Worm (Caenorhabditis elegans) whole organism, L4 larva: ENCODE data around the gene srz-95.
A peak's percentile ranks its signal among the peaks of the same experiment; 100 is the strongest.

Experiments
- F37D6.2 ChIP-seq: sonication (generic microtip); optimal IDR thresholded peaks from 2 replicates; lab custom pipeline; 2016; ENCODE audit warnings: mild to moderate bottlenecking, missing genetic modification characterization, missing compliant biosample characterization
- F44E2.7 ChIP-seq: fragments of 200-800 bp; sonication (Bioruptor generic); IDR thresholded peaks from 2 replicates; pipeline ENCODE4 v2.1.2; 2022; ENCODE audit warnings: missing genetic modification characterization, missing compliant biosample characterization
- F49E8.2 ChIP-seq: sonication (generic microtip); optimal IDR thresholded peaks from 2 replicates; lab custom pipeline; 2016; ENCODE audit warnings: missing compliant biosample characterization, mild to moderate bottlenecking, missing genetic modification characterization, borderline replicate concordance
- R02D3.7 ChIP-seq: fragments of 150-350 bp; sonication (generic microtip); optimal IDR thresholded peaks from 3 replicates; lab custom pipeline; 2014; ENCODE audit warnings: missing biosample characterization, missing genetic modification characterization
- T26A8.4 ChIP-seq: fragments of 200-800 bp; sonication (Bioruptor generic); IDR thresholded peaks from 2 replicates; pipeline ENCODE4 v1.3.6; 2022; ENCODE audit warnings: missing genetic modification characterization, missing compliant biosample characterization
- Y105C5A.15 ChIP-seq: fragments of 200-800 bp; sonication (Bioruptor generic); IDR thresholded peaks from 2 replicates; pipeline ENCODE4 v1.3.6; 2022; ENCODE audit warnings: missing genetic modification characterization, missing compliant biosample characterization
- Y5F2A.4 ChIP-seq: fragments of 200-800 bp; sonication (Bioruptor generic); optimal IDR thresholded peaks from 2 replicates; lab custom pipeline; 2018; ENCODE audit warnings: mild to moderate bottlenecking, missing genetic modification characterization, missing compliant biosample characterization
- Y75B8A.6 ChIP-seq: fragments of 200-800 bp; sonication (Bioruptor generic); IDR thresholded peaks from 2 replicates; pipeline ENCODE4 v1.3.6; 2022; ENCODE audit warnings: missing genetic modification reagents, missing genetic modification characterization, missing compliant biosample characterization
- ZK546.5 ChIP-seq, 2 experiments: sonication (generic microtip); optimal IDR thresholded peaks; 2 replicates each; lab custom pipeline; 2017; ENCODE audit warnings: missing biosample characterization in 2 of 2, missing genetic modification characterization in 2 of 2
- aly-2 ChIP-seq: sonication (generic microtip); optimal IDR thresholded peaks from 2 replicates; lab custom pipeline; 2018; ENCODE audit warnings: missing biosample characterization, missing genetic modification characterization
- attf-4 ChIP-seq: sonication (generic microtip); optimal IDR thresholded peaks from 3 replicates; lab custom pipeline; 2017; ENCODE audit warnings: missing biosample characterization, missing genetic modification characterization
- ceh-20 ChIP-seq: fragments of 200-800 bp; sonication (Bioruptor generic); IDR thresholded peaks from 2 replicates; pipeline ENCODE4 v1.3.6; 2022; ENCODE audit warnings: missing genetic modification reagents, missing genetic modification characterization, missing compliant biosample characterization
- ceh-32 ChIP-seq: sonication (generic microtip); optimal IDR thresholded peaks from 2 replicates; lab custom pipeline; 2016; ENCODE audit warnings: mild to moderate bottlenecking, missing genetic modification characterization, missing compliant biosample characterization; ENCODE audit not compliant: poor library complexity
- ceh-44 ChIP-seq: fragments of 200-800 bp; sonication (Bioruptor generic); IDR thresholded peaks from 2 replicates; pipeline ENCODE4 v1.3.6; 2022; ENCODE audit warnings: missing genetic modification reagents, missing genetic modification characterization, missing compliant biosample characterization
- cey-2 ChIP-seq: sonication (generic microtip); optimal IDR thresholded peaks from 3 replicates; lab custom pipeline; 2017; ENCODE audit warnings: missing genetic modification characterization, mild to moderate bottlenecking, missing compliant biosample characterization, antibody characterized with exemption, borderline replicate concordance; ENCODE audit not compliant: insufficient read depth
- ctbp-1 ChIP-seq: fragments of 200-800 bp; sonication (Bioruptor generic); IDR thresholded peaks from 2 replicates; pipeline ENCODE4 v1.3.6; 2022; ENCODE audit warnings: missing genetic modification reagents, missing genetic modification characterization, missing compliant biosample characterization
- daf-16 ChIP-seq, 3 experiments: sonication (generic microtip); optimal IDR thresholded peaks; 2 replicates each; lab custom pipeline; 2016 to 2017; ENCODE audit warnings: missing genetic modification characterization in 3 of 3, missing genetic modification reagents in 3 of 3, mild to moderate bottlenecking in 2 of 3, missing compliant biosample characterization in 2 of 3, missing biosample characterization in 1 of 3, moderate library complexity in 1 of 3
- daf-19 ChIP-seq: fragments of 200-800 bp; sonication (Bioruptor generic); conservative IDR thresholded peaks from 2 replicates; pipeline ENCODE4 v1.3.6; 2022; ENCODE audit warnings: missing genetic modification characterization, missing compliant biosample characterization
- egl-27 ChIP-seq: sonication (generic microtip); optimal IDR thresholded peaks from 3 replicates; lab custom pipeline; 2017; ENCODE audit warnings: missing biosample characterization, missing genetic modification reagents, missing genetic modification characterization
- fkh-10 ChIP-seq: fragments of 150-350 bp; optimal IDR thresholded peaks from 2 replicates; lab custom pipeline; 2014; ENCODE audit warnings: missing biosample characterization, missing genetic modification reagents, missing genetic modification characterization
- hlh-30 ChIP-seq: sonication (generic microtip); optimal IDR thresholded peaks from 2 replicates; lab custom pipeline; 2017; ENCODE audit warnings: antibody characterized with exemption, mild to moderate bottlenecking, missing genetic modification characterization, missing compliant biosample characterization; ENCODE audit not compliant: insufficient read depth
- lim-7 ChIP-seq: fragments of 200-800 bp; sonication (Bioruptor generic); IDR thresholded peaks from 2 replicates; pipeline ENCODE4 v1.3.6; 2022; ENCODE audit warnings: missing genetic modification characterization, missing compliant biosample characterization
- lin-1 ChIP-seq: fragments of 200-800 bp; sonication (Bioruptor generic); IDR thresholded peaks from 2 replicates; pipeline ENCODE4 v1.3.6; 2022; ENCODE audit warnings: missing genetic modification reagents, missing genetic modification characterization, missing compliant biosample characterization
- lin-15B ChIP-seq: fragments of 150-350 bp; sonication (generic microtip); optimal IDR thresholded peaks from 3 replicates; lab custom pipeline; 2014; ENCODE audit warnings: missing biosample characterization, missing genetic modification characterization
- lin-29 ChIP-seq: fragments of 200-800 bp; sonication (Bioruptor generic); IDR thresholded peaks from 2 replicates; pipeline ENCODE4 v1.3.6; 2022; ENCODE audit warnings: missing genetic modification reagents, missing genetic modification characterization, missing compliant biosample characterization
- lin-39 ChIP-seq: fragments of 150-350 bp; optimal IDR thresholded peaks from 2 replicates; lab custom pipeline; 2014; ENCODE audit warnings: missing biosample characterization, missing genetic modification reagents, missing genetic modification characterization
- mdl-1 ChIP-seq, 2 experiments: fragments of 150-350 bp in 1 of 2; sonication (generic microtip) in 1 of 2; optimal IDR thresholded peaks; 2 replicates each; lab custom pipeline; 2014 to 2017; ENCODE audit warnings: missing biosample characterization in 2 of 2, missing genetic modification characterization in 2 of 2
- nhr-10 ChIP-seq: fragments of 150-350 bp; optimal IDR thresholded peaks from 2 replicates; lab custom pipeline; 2014; ENCODE audit warnings: missing biosample characterization, missing genetic modification characterization
- nhr-102 ChIP-seq: sonication (generic microtip); optimal IDR thresholded peaks from 2 replicates; lab custom pipeline; 2016; ENCODE audit warnings: mild to moderate bottlenecking, missing genetic modification characterization, moderate library complexity, missing compliant biosample characterization
- nhr-25 ChIP-seq: sonication (generic microtip); optimal IDR thresholded peaks from 2 replicates; lab custom pipeline; 2017; ENCODE audit warnings: missing genetic modification characterization, mild to moderate bottlenecking, missing compliant biosample characterization, antibody characterized with exemption, moderate library complexity, borderline replicate concordance; ENCODE audit not compliant: insufficient read depth
- nhr-41 ChIP-seq: fragments of 200-800 bp; sonication (Bioruptor generic); IDR thresholded peaks from 2 replicates; pipeline ENCODE4 v1.3.6; 2022; ENCODE audit warnings: missing genetic modification reagents, missing genetic modification characterization, missing compliant biosample characterization
- nhr-6 ChIP-seq: fragments of 150-350 bp; optimal IDR thresholded peaks from 2 replicates; lab custom pipeline; 2014; ENCODE audit warnings: missing biosample characterization, missing genetic modification characterization
- pha-4 ChIP-seq, 2 experiments: fragments of 150-350 bp in 1 of 2; fragments of 200-800 bp in 1 of 2; sonication (Bioruptor generic) in 1 of 2; IDR thresholded peaks in 1 of 2; optimal IDR thresholded peaks in 1 of 2; 2 replicates each; pipeline versions ENCODE4 v1.3.6 to Lab custom; 2014 to 2022; ENCODE audit warnings: missing genetic modification characterization in 2 of 2, missing genetic modification reagents in 2 of 2, missing biosample characterization in 1 of 2, missing compliant biosample characterization in 1 of 2
- pqm-1 ChIP-seq: sonication (generic microtip); optimal IDR thresholded peaks from 2 replicates; lab custom pipeline; 2017; ENCODE audit warnings: missing biosample characterization, missing genetic modification characterization
- rbr-2 ChIP-seq: sonication (generic microtip); optimal IDR thresholded peaks from 2 replicates; lab custom pipeline; 2016; ENCODE audit warnings: missing genotype, missing genetic modification characterization, missing compliant biosample characterization
- saeg-2 ChIP-seq: fragments of 200-800 bp; sonication (Bioruptor generic); IDR thresholded peaks from 2 replicates; pipeline ENCODE4 v1.3.6; 2022; ENCODE audit warnings: missing genetic modification reagents, missing genetic modification characterization, missing compliant biosample characterization
- unc-39 ChIP-seq: sonication (generic microtip); optimal IDR thresholded peaks from 2 replicates; lab custom pipeline; 2017; ENCODE audit warnings: missing biosample characterization, missing genetic modification characterization
- unc-62 ChIP-seq, 3 experiments: fragments of 150-350 bp in 1 of 3; sonication (generic microtip); optimal IDR thresholded peaks in 2 of 3; peaks in 1 of 3; 1 replicate in 1 of 3; 2 replicates in 2 of 3; lab custom pipeline; 2014 to 2017; ENCODE audit warnings: missing biosample characterization in 3 of 3, missing genetic modification characterization in 3 of 3, missing genetic modification reagents in 3 of 3, missing genotype in 1 of 3
- vab-7 ChIP-seq: fragments of 200-800 bp; sonication (Bioruptor generic); IDR thresholded peaks from 2 replicates; pipeline ENCODE4 v1.3.6; 2022; ENCODE audit warnings: missing genetic modification reagents, missing genetic modification characterization, missing compliant biosample characterization
- zag-1 ChIP-seq: fragments of 150-350 bp; optimal IDR thresholded peaks from 2 replicates; lab custom pipeline; 2014; ENCODE audit warnings: missing biosample characterization, missing genetic modification characterization
- zfp-3 ChIP-seq: fragments of 200-800 bp; sonication (Bioruptor generic); conservative IDR thresholded peaks from 2 replicates; pipeline ENCODE4 v1.3.6; 2022; ENCODE audit warnings: missing genetic modification reagents, missing genetic modification characterization, missing compliant biosample characterization
- zip-2 ChIP-seq: fragments of 150-350 bp; optimal IDR thresholded peaks from 2 replicates; lab custom pipeline; 2014; ENCODE audit warnings: missing biosample characterization, missing genetic modification characterization
- ztf-11 ChIP-seq: fragments of 150-350 bp; optimal IDR thresholded peaks from 2 replicates; lab custom pipeline; 2014; ENCODE audit warnings: missing biosample characterization, missing genetic modification characterization

The srz-95 gene

ce11 chrV:16954766-16955165, 37.1 kb upstream of the srz-95 start, which contains the start of gene srh-206:
Gene srh-206 (minus strand): TSS chrV:16954866.
- TF ChIP-seq R02D3.7 (tag; lab: Kevin White, UChicago), result no peak
- no peak for TF ChIP-seq ctbp-1 (GFP tag; lab: Robert Waterston, UW)
- no peak for TF ChIP-seq ztf-11
- no peak for TF ChIP-seq daf-16 (GFP tag; optimal IDR thresholded peaks at IDR 0.05; lab: Kevin White, UChicago)
- TF ChIP-seq daf-16 (tag; optimal IDR thresholded peaks at IDR 0.05; lab: Kevin White, UChicago), result no peak
- no peak for TF ChIP-seq pqm-1 (tag; lab: Kevin White, UChicago)
- TF ChIP-seq nhr-6, result no peak
- TF ChIP-seq unc-39 (tag; lab: Kevin White, UChicago), result no peak
- TF ChIP-seq rbr-2 (tag; lab: Kevin White, UChicago), result no peak
- no peak for TF ChIP-seq T26A8.4
- no peak for TF ChIP-seq lin-39
- TF ChIP-seq nhr-41 (GFP tag; lab: Robert Waterston, UW), result no peak
- no peak for TF ChIP-seq zfp-3 (GFP tag; lab: Robert Waterston, UW)

DNA sequence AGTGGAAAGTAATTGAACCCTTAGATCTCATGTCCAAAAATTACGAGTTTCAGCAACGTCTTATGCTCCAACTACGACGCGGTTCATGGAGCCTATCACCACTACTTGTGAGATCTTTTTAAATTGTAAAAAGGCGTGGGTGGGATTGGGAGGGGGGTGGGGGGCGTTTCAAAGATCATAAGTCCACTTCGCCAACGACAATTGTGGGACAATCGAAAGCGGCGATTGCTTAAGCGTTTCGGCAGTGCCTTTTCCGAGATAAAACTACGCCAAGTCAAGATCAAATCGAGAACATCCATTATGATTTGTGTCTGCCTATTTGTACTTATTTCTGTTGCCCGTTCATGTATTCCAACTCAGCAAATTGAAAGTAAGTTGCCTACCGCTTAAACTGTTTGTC, 35.6 kb upstream of the srz-95 start, which contains the start of gene clec-239:
Gene clec-239 (plus strand): TSS at position 301 of the 400 bp plus-strand sequence.
- TF ChIP-seq hlh-30 (tag; lab: Kevin White, UChicago) (no peak), daf-19 (GFP tag; lab: Robert Waterston, UW) (no peak), lim-7 (no peak), Y105C5A.15 (GFP tag; lab: Robert Waterston, UW) (no peak)
- TF ChIP-seq, all 104 proteins: peak for 0

DNA sequence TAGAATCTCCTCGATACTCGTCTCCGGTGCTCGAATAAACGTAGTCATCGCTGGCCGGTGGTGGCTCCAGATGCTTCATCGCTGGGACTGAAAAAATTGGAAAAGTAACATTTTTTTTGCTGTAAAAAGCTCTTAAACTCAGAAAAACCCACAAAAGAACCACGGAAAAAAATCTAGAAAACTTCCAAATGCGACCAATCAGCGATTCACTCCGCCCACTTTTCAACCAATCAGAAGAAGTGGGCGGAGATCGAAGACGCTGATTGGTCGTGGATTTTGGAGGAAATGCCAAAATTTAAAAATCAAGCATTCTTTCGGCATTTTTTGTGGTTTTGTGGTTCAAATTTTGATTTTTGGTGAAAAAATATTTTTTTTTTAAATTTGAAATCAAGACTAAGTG, 32.9 kb upstream of the srz-95 start:
- TF ChIP-seq nhr-102 (tag; lab: Kevin White, UChicago), result no peak
- no peak for TF ChIP-seq ceh-44 (GFP tag; lab: Robert Waterston, UW)
- peak in 1 of 2 experiments; percentile 30 for TF ChIP-seq unc-62 (GFP tag; optimal IDR thresholded peaks at IDR 0.05 in 1 of 2; lab: Kevin White, UChicago)
- no peak for TF ChIP-seq unc-62 (tag; optimal IDR thresholded peaks at IDR 0.05; lab: Kevin White, UChicago)
- TF ChIP-seq zag-1 (tag; lab: Kevin White, UChicago), result no peak
- TF ChIP-seq Y5F2A.4 (GFP tag; lab: Kevin White, UChicago), result no peak
- TF ChIP-seq lin-29, result no peak
- no peak for TF ChIP-seq nhr-6

- no peak for TF ChIP-seq zip-2
- TF ChIP-seq ceh-20, result peak; percentile 90
- no peak for TF ChIP-seq ceh-32 (tag; lab: Kevin White, UChicago)
- TF ChIP-seq vab-7 (GFP tag; lab: Robert Waterston, UW), result peak; percentile 45; the same call in 1 of the 2 replicates
- peak; percentile 43; the same call in 1 of the 2 replicates for TF ChIP-seq pha-4 (GFP tag; IDR thresholded peaks at IDR 0.05; lab: Robert Waterston, UW)
- TF ChIP-seq pha-4 (tag; optimal IDR thresholded peaks at IDR 0.05; lab: Kevin White, UChicago), result peak; percentile 34
- peak; percentile 55 for TF ChIP-seq F37D6.2 (tag; lab: Kevin White, UChicago)
- TF ChIP-seq ZK546.5 (tag; optimal IDR thresholded peaks at IDR 0.05; lab: Kevin White, UChicago), result no peak
- no peak for TF ChIP-seq attf-4 (tag; lab: Kevin White, UChicago)
- peak; percentile 57; the same call in 1 of the 2 replicates for TF ChIP-seq lin-29
- no peak for TF ChIP-seq saeg-2 (GFP tag; lab: Robert Waterston, UW)
- no peak for TF ChIP-seq egl-27 (tag; lab: Kevin White, UChicago)
- no peak for TF ChIP-seq aly-2 (tag; lab: Kevin White, UChicago)
- TF ChIP-seq F49E8.2 (tag; lab: Kevin White, UChicago), result peak; percentile 12
- TF ChIP-seq lin-15B (tag; lab: Kevin White, UChicago), result peak; percentile 1
- TF ChIP-seq lin-1, result no peak
- peak; percentile 52 for TF ChIP-seq nhr-25 (tag; lab: Kevin White, UChicago)
- no peak for TF ChIP-seq pqm-1 (tag; lab: Kevin White, UChicago)
- no peak for TF ChIP-seq unc-39 (tag; lab: Kevin White, UChicago)
- peak; percentile 79 for TF ChIP-seq fkh-10 (GFP tag; lab: Kevin White, UChicago)
- TF ChIP-seq Y75B8A.6 (GFP tag; lab: Robert Waterston, UW), result no peak
- no peak for TF ChIP-seq cey-2 (tag; lab: Kevin White, UChicago)
- no peak for TF ChIP-seq ctbp-1 (GFP tag; lab: Robert Waterston, UW)
- peak in 1 of 2 experiments; percentile 92 for TF ChIP-seq unc-62 (GFP tag; optimal IDR thresholded peaks at IDR 0.05 in 1 of 2; lab: Kevin White, UChicago)
- TF ChIP-seq unc-62 (tag; optimal IDR thresholded peaks at IDR 0.05; lab: Kevin White, UChicago), result no peak
- no peak for TF ChIP-seq F44E2.7 (GFP tag; lab: Robert Waterston, UW)
- TF ChIP-seq R02D3.7 (tag; lab: Kevin White, UChicago), result no peak
- TF ChIP-seq nhr-10 (tag; lab: Kevin White, UChicago), result no peak
- TF ChIP-seq mdl-1 (tag; optimal IDR thresholded peaks at IDR 0.05; lab: Kevin White, UChicago), result peak in 1 of 2 experiments; percentile 37
These were observed 26.2 kb upstream of the srz-95 start, which contains the start of gene efl-1 for ce11 chrV:16965655-16966054. Gene efl-1 (minus strand): TSS chrV:16965675.
